Fruit fly (Drosophila melanogaster) Kc167 (cell line): ENCODE measurements around the gene ais.

ENCODE experiments used
- Myc ChIP-seq: fragments of >200 bp; optimal IDR thresholded peaks from 2 replicates; lab custom pipeline; 2017; ENCODE audit warnings: missing external identifiers
- Sin3A ChIP-seq: fragments of >200 bp; optimal IDR thresholded peaks from 2 replicates; lab custom pipeline; 2018; ENCODE audit warnings: missing external identifiers
- h ChIP-seq: fragments of >200 bp; optimal IDR thresholded peaks from 3 replicates; lab custom pipeline; 2018; ENCODE audit warnings: missing external identifiers
- psq ChIP-seq: fragments of >200 bp; optimal IDR thresholded peaks from 2 replicates; lab custom pipeline; 2017; ENCODE audit warnings: missing external identifiers
- ttk ChIP-seq: sonication (Bioruptor generic); optimal IDR thresholded peaks from 2 replicates; lab custom pipeline; 2017; ENCODE audit warnings: missing external identifiers

The ais gene

DNA sequence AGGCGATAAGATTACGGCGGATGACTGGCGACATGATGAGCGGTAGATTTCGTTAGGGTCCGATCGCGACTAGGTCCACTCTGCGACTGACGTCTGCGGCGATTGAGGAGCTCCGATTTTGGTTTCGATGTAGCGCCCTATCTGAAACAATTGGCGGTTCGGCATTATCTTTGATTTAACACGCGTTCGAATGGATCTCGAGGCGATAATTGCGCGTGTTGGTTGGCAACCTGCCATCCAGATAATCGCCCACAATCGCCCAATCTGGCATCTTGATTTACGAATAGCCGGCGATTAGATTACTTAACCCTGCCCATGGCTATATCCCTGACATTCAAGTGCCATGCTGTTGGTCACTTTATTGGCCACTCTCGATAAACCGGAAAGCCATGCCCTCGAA lies 50.2 kb downstream of the ais start:
- TF ChIP-seq h (lab: Kevin White, UChicago): no peak
- no peak for TF ChIP-seq Sin3A (lab: Kevin White, UChicago)
- no peak for TF ChIP-seq psq (lab: Kevin White, UChicago)
- no peak for TF ChIP-seq Myc (lab: Kevin White, UChicago)
- TF ChIP-seq ttk: no peak
